Fruit fly (Drosophila melanogaster): ENCODE measurements around the gene ERR.

dm6 chr3L:8219687-8220086, 33.2 kb upstream of the ERR start:
- no peak for TF ChIP-seq spab (GFP tag; optimal IDR thresholded peaks at IDR 0.05)
- no peak for TF ChIP-seq CG8632 (GFP tag; optimal IDR thresholded peaks at IDR 0.05)
- TF ChIP-seq CG3919 (GFP tag; optimal IDR thresholded peaks at IDR 0.05) = no peak
- no peak for TF ChIP-seq Met (GFP tag; optimal IDR thresholded peaks at IDR 0.05)
- no peak for TF ChIP-seq CG16779 (tag; optimal IDR thresholded peaks at IDR 0.05)
- no peak for TF ChIP-seq Gug (GFP tag; IDR thresholded peaks at IDR 0.05)
